Fruit fly (Drosophila melanogaster) whole organism, embryonic: Measurements from ENCODE around the gene CG46270.

Experiments used
- Abd-B ChIP-seq: fragments of 200-800 bp; sonication (Bioruptor generic); optimal IDR thresholded peaks from 2 replicates; lab custom pipeline; 2018; ENCODE audit warnings: missing biosample characterization, mild to moderate bottlenecking, missing genetic modification characterization, moderate library complexity
- Aef1 ChIP-seq: fragments of 200-800 bp; sonication (Bioruptor generic); IDR thresholded peaks from 3 replicates; pipeline ENCODE4 v1.3.6; 2022; ENCODE audit warnings: missing biosample characterization, missing genetic modification characterization
- Asciz ChIP-seq: fragments of 200-800 bp; sonication (Bioruptor generic); optimal IDR thresholded peaks from 2 replicates; lab custom pipeline; 2017; ENCODE audit warnings: missing biosample characterization, mild to moderate bottlenecking, missing genetic modification characterization, missing genetic modification reagents
- CG10209 ChIP-seq: fragments of 200-800 bp; sonication (Bioruptor generic); optimal IDR thresholded peaks from 3 replicates; lab custom pipeline; 2017; ENCODE audit warnings: missing biosample characterization, mild to moderate bottlenecking, missing genetic modification characterization, missing genetic modification reagents
- CG10274 ChIP-seq: fragments of 200-800 bp; sonication (Bioruptor generic); optimal IDR thresholded peaks from 3 replicates; lab custom pipeline; 2017; ENCODE audit warnings: missing biosample characterization, mild to moderate bottlenecking, missing genetic modification characterization
- CG11247 ChIP-seq: fragments of 200-800 bp; sonication (Bioruptor generic); IDR thresholded peaks from 2 replicates; pipeline ENCODE4 v1.3.6; 2022; ENCODE audit warnings: missing biosample characterization, missing genetic modification characterization
- CG11456 ChIP-seq: fragments of 200-800 bp; sonication (Bioruptor generic); IDR thresholded peaks from 3 replicates; pipeline ENCODE4 v1.3.6; 2022; ENCODE audit warnings: missing biosample characterization, missing genetic modification characterization
- CG11723 ChIP-seq: fragments of 200-800 bp; sonication (Bioruptor generic); optimal IDR thresholded peaks from 2 replicates; lab custom pipeline; 2017; ENCODE audit warnings: missing biosample characterization, mild to moderate bottlenecking, missing genetic modification characterization
- CG16863 ChIP-seq: fragments of 200-800 bp; sonication (Bioruptor generic); optimal IDR thresholded peaks from 3 replicates; lab custom pipeline; 2016; ENCODE audit warnings: missing biosample characterization, missing genetic modification characterization
- CG18476 ChIP-seq: fragments of 200-800 bp; sonication (Bioruptor generic); optimal IDR thresholded peaks from 2 replicates; lab custom pipeline; 2016; ENCODE audit warnings: missing biosample characterization, mild to moderate bottlenecking, missing genetic modification characterization
- CG18619 ChIP-seq: fragments of 200-800 bp; sonication (Bioruptor generic); optimal IDR thresholded peaks from 3 replicates; lab custom pipeline; 2017; ENCODE audit warnings: missing biosample characterization, mild to moderate bottlenecking, missing genetic modification characterization
- CG34376 ChIP-seq: fragments of 200-800 bp; sonication (Bioruptor generic); optimal IDR thresholded peaks from 2 replicates; lab custom pipeline; 2018; ENCODE audit warnings: missing biosample characterization, mild to moderate bottlenecking, missing genetic modification characterization
- CG34422 ChIP-seq: fragments of 200-800 bp; sonication (Bioruptor generic); IDR thresholded peaks from 3 replicates; pipeline ENCODE4 v1.3.6; 2022; ENCODE audit warnings: missing biosample characterization, missing genetic modification characterization
- CG5245 ChIP-seq: fragments of 200-800 bp; sonication (Bioruptor generic); optimal IDR thresholded peaks from 3 replicates; lab custom pipeline; 2016; ENCODE audit warnings: missing biosample characterization, missing genetic modification characterization
- CG7963 ChIP-seq: fragments of 200-800 bp; sonication (Bioruptor generic); IDR thresholded peaks from 3 replicates; pipeline ENCODE4 v1.3.6; 2022; ENCODE audit warnings: missing biosample characterization, missing genetic modification characterization; ENCODE audit not compliant: partially characterized antibody
- CG9727 ChIP-seq: fragments of 200-800 bp; sonication (Bioruptor generic); optimal IDR thresholded peaks from 3 replicates; lab custom pipeline; 2017; ENCODE audit warnings: missing biosample characterization, mild to moderate bottlenecking, missing genetic modification characterization
- Chrac-16 ChIP-seq: fragments of 200-800 bp; sonication (Bioruptor generic); optimal IDR thresholded peaks from 3 replicates; lab custom pipeline; 2016; ENCODE audit warnings: missing biosample characterization, missing genetic modification characterization
- Elba2 ChIP-seq: fragments of 200-800 bp; sonication (Bioruptor generic); optimal IDR thresholded peaks from 3 replicates; lab custom pipeline; 2016; ENCODE audit warnings: missing biosample characterization, missing genetic modification characterization
- Ets65A ChIP-seq: fragments of 200-800 bp; sonication (Bioruptor generic); peaks from one replicate; lab custom pipeline; 2016; ENCODE audit warnings: missing biosample characterization, missing genetic modification characterization
- MESR4 ChIP-seq: fragments of 200-800 bp; sonication (Bioruptor generic); optimal IDR thresholded peaks from 2 replicates; lab custom pipeline; 2018; ENCODE audit warnings: missing biosample characterization, mild to moderate bottlenecking, missing genetic modification characterization, moderate library complexity
- Mad ChIP-seq: fragments of 200-800 bp; sonication (Bioruptor generic); optimal IDR thresholded peaks from 2 replicates; lab custom pipeline; 2016; ENCODE audit warnings: missing biosample characterization, missing genetic modification characterization
- NC2α ChIP-seq: fragments of 200-800 bp; sonication (Bioruptor generic); optimal IDR thresholded peaks from 2 replicates; lab custom pipeline; 2016; ENCODE audit warnings: missing biosample characterization, missing genetic modification characterization
- Sox102F ChIP-seq: fragments of 200-800 bp; sonication (Bioruptor generic); optimal IDR thresholded peaks from 2 replicates; lab custom pipeline; 2018; ENCODE audit warnings: missing biosample characterization, mild to moderate bottlenecking, missing genetic modification characterization, moderate library complexity
- Taf1 ChIP-seq: fragments of 200-800 bp; sonication (Bioruptor generic); IDR thresholded peaks from 2 replicates; pipeline ENCODE4 v1.3.6; 2022; ENCODE audit warnings: missing biosample characterization, missing genetic modification characterization
- Vsx1 ChIP-seq: fragments of 200-800 bp; sonication (Bioruptor generic); optimal IDR thresholded peaks from 2 replicates; lab custom pipeline; 2017; ENCODE audit warnings: missing biosample characterization, mild to moderate bottlenecking, missing genetic modification characterization, missing genetic modification reagents
- Xrp1 ChIP-seq: fragments of 200-800 bp; sonication (Bioruptor generic); IDR thresholded peaks from 2 replicates; pipeline ENCODE4 v1.3.6; 2022; ENCODE audit warnings: missing biosample characterization, missing genetic modification characterization
- ase ChIP-seq: fragments of 200-800 bp; sonication (Bioruptor generic); IDR thresholded peaks from 3 replicates; pipeline ENCODE4 v1.3.6; 2022; ENCODE audit warnings: missing biosample characterization, missing genetic modification characterization
- cad ChIP-seq: fragments of >200 bp; optimal IDR thresholded peaks from 2 replicates; lab custom pipeline; 2017; ENCODE audit warnings: missing biosample characterization, missing genetic modification characterization
- cas ChIP-seq: fragments of 200-800 bp; sonication (Bioruptor generic); IDR thresholded peaks from 2 replicates; pipeline ENCODE4 v1.3.6; 2022; ENCODE audit warnings: missing biosample characterization, missing genetic modification characterization
- chinmo ChIP-seq: fragments of 200-800 bp; sonication (Bioruptor generic); IDR thresholded peaks from 4 replicates; pipeline ENCODE4 v1.3.6; 2022; ENCODE audit warnings: missing biosample characterization, missing genetic modification characterization; ENCODE audit not compliant: partially characterized antibody
- chn ChIP-seq: fragments of 200-800 bp; sonication (Bioruptor generic); optimal IDR thresholded peaks from 2 replicates; lab custom pipeline; 2016; ENCODE audit warnings: missing biosample characterization, missing genetic modification characterization
- crc ChIP-seq: fragments of 200-800 bp; sonication (Bioruptor generic); optimal IDR thresholded peaks from 2 replicates; lab custom pipeline; 2016; ENCODE audit warnings: missing biosample characterization, missing genetic modification characterization
- dysf ChIP-seq: fragments of 200-800 bp; sonication (Bioruptor generic); IDR thresholded peaks from 3 replicates; pipeline ENCODE4 v1.3.6; 2022; ENCODE audit warnings: missing biosample characterization, missing genetic modification characterization
- emc ChIP-seq: fragments of 200-800 bp; sonication (Bioruptor generic); optimal IDR thresholded peaks from 2 replicates; lab custom pipeline; 2016; ENCODE audit warnings: missing biosample characterization, missing genetic modification characterization
- exex ChIP-seq: fragments of 200-800 bp; sonication (Bioruptor generic); optimal IDR thresholded peaks from 4 replicates; lab custom pipeline; 2018; ENCODE audit warnings: missing biosample characterization, mild to moderate bottlenecking, missing genetic modification characterization, moderate library complexity
- gsb ChIP-seq: fragments of 200-800 bp; sonication (Bioruptor generic); IDR thresholded peaks from 2 replicates; pipeline ENCODE4 v1.3.6; 2022; ENCODE audit warnings: missing biosample characterization, missing genetic modification characterization
- her ChIP-seq: fragments of 200-800 bp; sonication (Bioruptor generic); optimal IDR thresholded peaks from 2 replicates; lab custom pipeline; 2016; ENCODE audit warnings: missing biosample characterization, missing genetic modification characterization
- ind ChIP-seq: fragments of 200-800 bp; sonication (Bioruptor generic); optimal IDR thresholded peaks from 3 replicates; lab custom pipeline; 2016; ENCODE audit warnings: missing biosample characterization, missing genetic modification characterization
- jigr1 ChIP-seq: fragments of 200-800 bp; sonication (Bioruptor generic); IDR thresholded peaks from 3 replicates; pipeline ENCODE4 v1.3.6; 2022; ENCODE audit warnings: missing biosample characterization, missing genetic modification characterization
- onecut ChIP-seq: fragments of 200-800 bp; sonication (Bioruptor generic); IDR thresholded peaks from 2 replicates; pipeline ENCODE4 v1.3.6; 2022; ENCODE audit warnings: missing biosample characterization, missing genetic modification characterization
- org-1 ChIP-seq: fragments of 200-800 bp; sonication (Bioruptor generic); optimal IDR thresholded peaks from 2 replicates; lab custom pipeline; 2017; ENCODE audit warnings: missing biosample characterization, missing genetic modification characterization
- pan ChIP-seq, 4 experiments: fragments of >200 bp in 3 of 4; fragments of 200-800 bp in 1 of 4; sonication (Bioruptor generic) in 1 of 4; optimal IDR thresholded peaks in 3 of 4; IDR thresholded peaks in 1 of 4; 2 replicates each; pipeline versions ENCODE4 v1.3.6 to Lab custom; 2017 to 2022; ENCODE audit warnings: missing biosample characterization in 2 of 4, missing genetic modification characterization in 2 of 4, mixed read lengths in 1 of 4
- pita ChIP-seq: fragments of 200-800 bp; sonication (Bioruptor generic); optimal IDR thresholded peaks from 2 replicates; lab custom pipeline; 2017; ENCODE audit warnings: missing biosample characterization, mild to moderate bottlenecking, missing genetic modification characterization
- ranshi ChIP-seq: fragments of 200-800 bp; sonication (Bioruptor generic); IDR thresholded peaks from 2 replicates; pipeline ENCODE4 v1.3.6; 2022; ENCODE audit warnings: missing biosample characterization, missing genetic modification characterization
- schlank ChIP-seq: fragments of 200-800 bp; sonication (Bioruptor generic); optimal IDR thresholded peaks from 2 replicates; lab custom pipeline; 2018; ENCODE audit warnings: missing biosample characterization, mild to moderate bottlenecking, missing genetic modification characterization
- sens-2 ChIP-seq: fragments of 200-800 bp; sonication (Bioruptor generic); IDR thresholded peaks from 2 replicates; pipeline ENCODE4 v1.3.6; 2022; ENCODE audit warnings: missing biosample characterization, missing genetic modification characterization
- seq ChIP-seq: fragments of 200-800 bp; sonication (Bioruptor generic); IDR thresholded peaks from 2 replicates; pipeline ENCODE4 v1.3.6; 2022; ENCODE audit warnings: missing biosample characterization, missing genetic modification characterization
- ssp ChIP-seq: fragments of 200-800 bp; sonication (Bioruptor generic); IDR thresholded peaks from 2 replicates; pipeline ENCODE4 v1.3.6; 2022; ENCODE audit warnings: missing biosample characterization, missing genetic modification characterization
- toy ChIP-seq: fragments of 200-800 bp; sonication (Bioruptor generic); IDR thresholded peaks from 2 replicates; pipeline ENCODE4 v1.3.6; 2022; ENCODE audit warnings: missing biosample characterization, missing genetic modification characterization
- ttk ChIP-seq: fragments of 200-800 bp; sonication (Bioruptor generic); IDR thresholded peaks from 2 replicates; pipeline ENCODE4 v2.1.2; 2022; ENCODE audit warnings: missing biosample characterization, missing genetic modification characterization

CG46270 gene

DNA sequence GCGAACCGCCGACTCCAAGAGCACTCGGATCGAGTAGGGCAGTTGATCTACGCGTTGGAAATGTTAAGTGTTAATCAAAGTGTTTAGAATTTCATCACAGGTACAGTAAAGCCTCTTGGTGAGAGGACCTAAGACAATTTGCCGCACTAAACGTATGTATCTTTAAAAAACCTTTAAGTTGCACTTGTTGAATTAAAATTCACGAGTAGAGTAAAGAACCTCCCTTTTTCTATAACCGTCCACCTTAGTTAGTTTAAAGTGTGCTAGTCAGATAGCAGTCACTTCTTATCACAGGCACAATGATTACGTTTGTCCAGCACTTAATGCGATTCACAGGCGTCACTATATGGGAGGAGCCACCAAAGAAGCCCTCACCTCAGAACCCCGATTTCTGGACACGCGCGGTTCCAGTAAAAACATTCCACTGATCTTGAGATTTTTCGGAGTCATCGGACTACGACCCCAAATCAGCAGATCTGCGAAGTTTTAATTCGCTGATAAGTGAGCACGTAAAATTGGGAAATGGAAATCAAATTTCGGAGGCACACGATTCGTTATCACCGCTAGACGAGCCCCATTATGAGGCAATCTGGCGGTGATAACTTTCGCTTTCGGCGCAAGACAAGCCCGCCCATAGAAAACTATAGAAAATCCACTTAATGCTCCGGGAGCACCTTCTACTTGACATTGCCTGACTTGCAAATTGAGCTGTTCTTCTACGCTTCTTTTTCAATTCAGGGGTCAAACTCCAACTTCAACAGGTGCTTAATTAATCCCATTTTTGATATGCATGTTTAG lies 16.3 kb downstream of the CG46270 start (continued):
- TF ChIP-seq NC2α (GFP tag; lab: Kevin White, UChicago) (no peak), CG18619 (GFP tag; lab: Kevin White, UChicago) (no peak), Ets65A (GFP tag; lab: Kevin White, UChicago) (peak; percentile 84), Chrac-16 (GFP tag; lab: Kevin White, UChicago) (no peak), cas (peak; percentile 47; the same call in 1 of the 2 replicates), CG9727 (peak; percentile 45), gsb (GFP tag; lab: Robert Waterston, UW) (peak; percentile 69), CG7963 (no peak), ssp (peak; percentile 17; the same call in 1 of the 2 replicates), pan (optimal IDR thresholded peaks at IDR 0.05; lab: Kevin White, UChicago) (no peak), pan (GFP tag; optimal IDR thresholded peaks at IDR 0.05 in 1 of 2, IDR thresholded peaks at IDR 0.05 in 1 of 2) (peak in 1 of 2 experiments; percentile 55), CG34422 (GFP tag; lab: Robert Waterston, UW) (no peak), Abd-B (GFP tag; lab: Kevin White, UChicago) (peak; percentile 8), ase (GFP tag; lab: Robert Waterston, UW) (0 out of 3 replicates have a peak, but pooled peaks have one; percentile 12), Xrp1 (GFP tag; lab: Robert Waterston, UW) (peak; percentile 50), Aef1 (GFP tag; lab: Robert Waterston, UW) (peak; percentile 48), jigr1 (GFP tag; lab: Robert Waterston, UW) (no peak), dysf (GFP tag; lab: Robert Waterston, UW) (peak; percentile 78), onecut (GFP tag; lab: Robert Waterston, UW) (no peak), CG10209 (GFP tag; lab: Kevin White, UChicago) (no peak), CG18476 (GFP tag; lab: Kevin White, UChicago) (no peak), her (GFP tag; lab: Kevin White, UChicago) (no peak), cad (GFP tag; lab: Kevin White, UChicago) (no peak), MESR4 (GFP tag; lab: Kevin White, UChicago) (no peak), schlank (tag; lab: Kevin White, UChicago) (peak; percentile 44), Asciz (GFP tag; lab: Kevin White, UChicago) (peak; percentile 10), CG5245 (GFP tag; lab: Kevin White, UChicago) (peak; percentile 13), seq (GFP tag; lab: Robert Waterston, UW) (0 out of 2 replicates have a peak, but pooled peaks have one; percentile 38), ttk (GFP tag; lab: Robert Waterston, UW) (peak; percentile 71), chinmo (GFP tag; lab: Robert Waterston, UW) (no peak), Elba2 (GFP tag; lab: Kevin White, UChicago) (no peak), CG34376 (GFP tag; lab: Kevin White, UChicago) (peak; percentile 92), ind (GFP tag; lab: Kevin White, UChicago) (peak; percentile 67), CG16863 (GFP tag; lab: Kevin White, UChicago) (no peak), org-1 (no peak), CG11456 (peak; percentile 86), toy (GFP tag; lab: Robert Waterston, UW) (no peak), Mad (GFP tag; lab: Kevin White, UChicago) (no peak), exex (tag; lab: Kevin White, UChicago) (peak; percentile 92), Taf1 (GFP tag; lab: Robert Waterston, UW) (peak; percentile 84), ranshi (GFP tag; lab: Robert Waterston, UW) (peak; percentile 61; the same call in 1 of the 2 replicates), Sox102F (no peak), Vsx1 (GFP tag; lab: Kevin White, UChicago) (no peak), emc (no peak), CG11723 (no peak), crc (GFP tag; lab: Kevin White, UChicago) (no peak), pita (GFP tag; lab: Kevin White, UChicago) (no peak), sens-2 (no peak), CG11247 (GFP tag; lab: Robert Waterston, UW) (peak; percentile 71), chn (GFP tag; lab: Kevin White, UChicago) (no peak), CG10274 (GFP tag; lab: Kevin White, UChicago) (peak; percentile 17)
